Fruit fly (Drosophila melanogaster): ENCODE results near the gene Lint-1.
A peak's percentile ranks its signal among the peaks of the same experiment; 100 is the strongest.

The Lint-1 gene

DNA sequence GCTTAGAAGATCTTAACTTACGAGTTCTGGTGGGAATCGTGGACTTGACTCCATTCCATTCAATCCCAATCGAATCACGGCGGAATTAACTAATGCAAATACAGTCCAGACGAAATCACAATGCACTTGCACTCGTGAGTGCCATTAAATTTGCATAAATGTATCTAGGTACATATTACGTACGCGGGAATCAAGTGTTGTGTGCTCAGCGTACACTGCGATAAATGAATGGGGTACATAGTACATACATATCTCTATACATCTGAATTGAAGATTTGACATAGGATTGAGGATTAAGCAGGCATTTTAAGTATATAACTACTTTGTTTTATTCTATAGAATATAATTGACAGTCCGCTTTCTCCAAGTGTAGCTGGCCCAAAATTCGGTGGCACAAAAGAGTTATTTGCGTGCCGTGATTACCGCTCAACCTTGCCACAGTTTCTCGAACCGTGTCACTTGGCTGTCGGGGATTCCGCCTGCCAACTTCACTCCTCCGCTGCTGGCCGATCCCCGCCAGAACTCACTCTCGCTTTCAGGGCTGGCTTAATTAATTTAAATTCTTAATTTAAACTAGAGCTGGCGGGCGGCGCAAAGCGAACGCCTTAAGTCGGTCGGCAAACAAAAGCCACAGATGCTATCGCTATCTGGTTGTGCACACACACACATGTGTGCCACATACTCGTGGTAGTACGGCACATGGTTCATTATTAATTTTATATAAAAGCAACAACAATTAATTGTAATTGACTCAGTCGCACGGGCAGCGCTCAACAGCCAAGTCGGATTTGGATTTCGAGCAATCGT lies 7.1 kb upstream of the Lint-1 start, which contains the start of the genes CG15199 and CG15202:
TSS of gene CG15199 (minus strand) at position 51 of the 807 bp plus-strand sequence.
TSS of gene CG15202 (plus strand) at position 757 of the 807 bp plus-strand sequence.
- no peak for TF ChIP-seq CG17801 (GFP tag; optimal IDR thresholded peaks at IDR 0.05; ENCODE audit: partially characterized antibody)

DNA sequence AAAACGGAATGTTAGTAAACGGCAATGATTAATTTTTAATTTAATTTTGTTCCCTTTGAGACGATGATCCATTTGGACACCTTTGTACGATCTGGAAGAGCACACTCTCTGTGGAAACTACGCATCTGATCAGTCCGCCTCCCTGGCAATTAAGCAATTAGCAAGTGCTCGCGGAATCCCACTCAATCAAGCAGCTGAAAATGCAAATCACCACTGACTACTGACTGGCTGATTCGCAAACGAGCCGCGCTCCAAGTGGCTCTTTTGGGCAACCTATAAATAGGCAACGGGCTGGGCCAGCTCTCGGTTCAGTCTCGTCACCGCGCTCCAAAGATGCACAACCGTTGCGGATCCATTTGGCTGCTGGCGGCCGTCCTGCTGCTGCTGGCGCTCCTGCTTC lies 5.3 kb upstream of the Lint-1 start, which contains the start of gene CG15201:
TSS of gene CG15201 (plus strand) at position 301 of the 400 bp plus-strand sequence.
- no peak for TF ChIP-seq CG17801 (GFP tag; optimal IDR thresholded peaks at IDR 0.05; ENCODE audit: partially characterized antibody)

DNA sequence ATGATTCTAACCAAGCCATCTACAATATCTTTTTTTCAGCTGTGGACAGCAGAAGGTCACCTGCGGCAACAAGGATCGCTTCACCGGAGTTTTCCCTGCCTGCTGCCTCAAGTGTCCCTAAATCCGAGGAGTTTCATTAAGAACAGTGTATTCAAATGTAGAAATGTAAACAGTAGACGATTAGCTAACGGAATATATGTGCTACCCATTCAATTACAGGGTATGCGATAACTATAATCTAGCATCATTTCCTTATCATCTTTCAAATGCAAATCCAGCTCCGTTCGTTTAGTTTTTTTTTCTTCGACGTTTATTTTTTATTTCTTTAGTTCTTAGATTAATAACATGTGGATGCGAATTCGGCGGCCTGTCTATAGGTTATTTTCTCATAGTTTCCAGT lies 4.5 kb upstream of the Lint-1 start:
- TF ChIP-seq CG17801 (GFP tag; optimal IDR thresholded peaks at IDR 0.05; ENCODE audit: partially characterized antibody): no peak

DNA sequence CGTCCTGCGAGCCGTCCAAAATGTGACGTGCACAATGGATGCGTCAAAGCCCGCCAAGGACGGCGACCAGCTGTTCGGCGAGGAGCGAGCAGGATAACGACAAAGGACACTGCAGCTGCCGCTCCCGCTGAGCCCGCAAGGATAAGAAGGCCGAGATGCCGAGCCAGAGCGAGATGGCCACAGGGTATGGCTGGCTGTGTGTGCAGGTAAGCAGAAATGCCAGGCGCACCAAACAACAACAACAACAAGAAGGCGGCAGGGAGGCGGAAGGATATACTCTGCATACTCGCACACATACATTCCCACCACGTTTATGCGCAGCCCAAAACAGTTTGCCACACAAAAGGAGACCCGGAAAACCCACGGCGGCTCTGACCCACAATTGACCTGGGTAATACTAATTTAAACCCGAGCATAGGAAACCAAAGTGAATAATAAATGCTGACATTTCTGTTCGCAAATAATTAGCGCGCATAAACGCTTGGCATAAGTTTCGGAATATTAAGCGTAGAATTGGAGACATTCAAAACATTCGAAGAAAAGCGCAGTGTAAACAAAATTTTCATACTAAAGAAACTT lies 2.4 kb upstream of the Lint-1 start:
- TF ChIP-seq CG17801 (GFP tag; optimal IDR thresholded peaks at IDR 0.05; ENCODE audit: partially characterized antibody): peak; percentile 34

DNA sequence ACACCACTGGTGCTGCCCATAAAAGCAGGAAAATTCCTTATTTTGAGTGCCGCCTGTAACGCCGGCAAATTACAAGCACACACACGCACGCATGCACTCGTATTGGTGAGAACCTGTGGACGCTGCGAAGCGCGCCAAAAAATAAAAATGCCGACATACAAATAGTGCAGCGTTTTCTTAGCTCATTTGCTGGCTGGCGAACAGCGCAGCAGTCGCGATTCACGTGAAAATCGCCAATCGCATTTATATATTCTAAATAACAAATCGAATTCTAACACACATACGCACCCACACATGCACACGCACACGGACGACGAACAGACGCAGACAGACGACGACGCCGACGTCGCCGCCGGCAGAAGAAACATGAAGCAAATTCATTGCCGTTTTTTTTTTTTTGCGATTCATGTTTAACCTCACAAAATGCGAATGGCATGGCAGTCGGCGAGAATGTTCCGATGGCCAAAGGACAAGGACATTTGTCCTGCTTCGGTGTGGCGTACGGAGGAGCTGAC lies 1.5 kb upstream of the Lint-1 start:
- TF ChIP-seq CG17801 (GFP tag; optimal IDR thresholded peaks at IDR 0.05; ENCODE audit: partially characterized antibody): no peak

DNA sequence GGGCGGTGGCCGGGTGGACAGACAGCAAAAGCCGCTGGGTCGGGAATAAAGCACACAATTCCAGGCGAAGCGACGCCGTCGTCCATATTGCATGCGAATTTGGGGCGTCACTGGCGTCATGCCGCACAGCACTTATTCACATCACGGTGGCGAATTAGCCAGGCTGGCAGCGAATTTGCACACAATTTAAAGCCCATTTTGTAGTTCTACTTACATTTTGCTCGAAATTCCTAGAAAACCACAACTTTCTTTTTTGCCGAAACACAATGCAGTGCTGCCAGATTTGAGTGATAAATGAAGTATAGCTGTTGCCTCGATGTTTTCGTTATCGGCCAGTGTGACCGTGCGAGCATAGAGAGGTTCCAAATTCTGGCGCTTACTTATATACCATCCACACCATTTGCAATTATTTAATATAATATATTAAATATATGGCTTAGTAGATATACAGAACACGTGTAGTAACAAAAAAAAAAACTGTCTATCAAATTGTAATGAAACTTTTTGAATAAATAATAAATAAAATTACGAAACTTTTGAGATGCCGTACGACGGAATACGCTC lies 769 bp upstream of the Lint-1 start, which contains the start of gene Ran:
TSS of gene Ran (minus strand) at position 445 of the 564 bp plus-strand sequence.
- TF ChIP-seq CG17801 (GFP tag; optimal IDR thresholded peaks at IDR 0.05; ENCODE audit: partially characterized antibody): no peak

DNA sequence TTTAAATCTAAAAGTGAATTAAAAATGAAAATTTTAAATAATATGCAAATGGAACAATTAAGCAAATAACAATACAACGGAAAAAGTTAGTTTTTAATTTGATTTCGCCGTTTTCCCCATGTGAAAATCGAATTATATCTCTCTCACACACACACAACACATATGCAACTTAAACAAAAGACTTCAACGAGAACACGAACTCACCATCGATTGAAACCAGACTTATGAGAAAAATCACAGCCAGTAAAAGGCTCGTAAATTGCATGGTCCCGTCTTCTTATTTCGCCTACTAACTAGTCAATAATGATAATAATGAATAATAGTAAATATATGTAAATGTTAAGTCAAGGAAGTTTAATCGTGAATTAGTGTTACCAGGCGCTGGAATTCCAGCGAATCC lies 4.3 kb downstream of the Lint-1 start:
- TF ChIP-seq CG17801 (GFP tag; optimal IDR thresholded peaks at IDR 0.05; ENCODE audit: partially characterized antibody): no peak

DNA sequence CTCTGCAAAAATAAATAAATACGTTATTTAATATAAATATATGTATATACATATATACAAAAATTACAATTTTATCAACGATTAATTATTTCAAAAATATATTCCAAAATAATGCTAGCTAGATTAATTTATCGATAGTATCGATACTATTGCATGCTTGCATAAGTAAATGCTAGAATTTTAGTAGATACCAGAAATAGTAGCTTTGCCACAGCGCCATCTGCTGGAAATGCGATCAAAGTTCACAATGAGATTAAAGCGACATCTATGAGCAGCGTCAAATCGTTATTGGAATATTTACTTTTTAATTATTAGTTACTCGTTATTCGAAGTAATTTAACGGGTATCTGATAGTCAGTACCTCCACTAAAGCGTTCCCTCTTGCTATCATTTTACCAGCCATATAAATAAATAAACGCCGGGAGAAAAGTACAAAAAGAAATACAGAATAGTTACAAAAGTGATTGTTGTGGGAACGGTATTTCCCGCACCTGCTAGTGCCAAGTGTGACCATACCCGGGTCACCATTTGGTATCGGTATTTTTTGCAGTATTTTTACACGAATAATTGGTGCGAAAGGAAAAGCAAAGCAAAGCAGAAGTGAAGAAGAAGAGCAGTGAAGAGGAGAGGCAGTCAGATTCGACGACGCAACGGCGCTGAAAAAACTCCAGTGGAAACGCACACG lies 4.8 kb downstream of the Lint-1 start, which contains the start of the genes rtv and Dlic:
TSS of gene rtv (minus strand) at position 165 of the 685 bp plus-strand sequence.
TSS of gene Dlic (plus strand) at position 596 of the 685 bp plus-strand sequence.
- no peak for TF ChIP-seq CG17801 (GFP tag; optimal IDR thresholded peaks at IDR 0.05; ENCODE audit: partially characterized antibody)

DNA sequence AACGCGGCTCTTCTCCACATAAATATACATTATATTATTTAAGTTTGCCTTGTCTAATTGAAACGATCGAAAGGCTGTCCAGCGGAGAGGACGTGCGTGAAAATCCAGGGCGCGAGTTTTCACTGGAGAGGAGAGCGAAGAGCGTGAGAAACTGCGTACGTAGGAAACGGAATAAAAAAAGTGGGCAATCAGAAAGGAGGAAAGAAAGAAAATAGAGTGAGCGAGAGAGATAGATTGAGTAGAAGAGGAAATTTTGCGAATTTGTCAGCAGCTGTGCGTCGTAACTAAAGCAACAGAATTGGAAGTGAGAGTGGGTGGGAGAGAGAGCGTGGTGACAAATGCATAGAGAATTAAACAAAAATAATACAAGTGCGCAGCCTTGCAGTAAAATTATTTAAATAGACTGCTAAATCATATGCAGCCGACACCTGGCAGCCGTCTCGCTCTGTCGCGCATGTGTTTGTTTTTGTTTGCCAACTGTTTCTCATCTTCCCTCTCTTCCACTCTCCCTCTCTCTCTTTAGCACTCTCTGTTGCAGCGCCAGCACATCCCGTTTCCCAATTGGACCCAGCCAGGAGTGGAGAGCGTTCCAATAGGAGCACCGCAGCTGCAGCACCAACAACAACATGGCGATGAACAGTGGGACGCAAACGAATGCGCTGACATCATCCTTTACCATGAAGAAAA lies 5.5 kb downstream of the Lint-1 start:
- no peak for TF ChIP-seq CG17801 (GFP tag; optimal IDR thresholded peaks at IDR 0.05; ENCODE audit: partially characterized antibody)

DNA sequence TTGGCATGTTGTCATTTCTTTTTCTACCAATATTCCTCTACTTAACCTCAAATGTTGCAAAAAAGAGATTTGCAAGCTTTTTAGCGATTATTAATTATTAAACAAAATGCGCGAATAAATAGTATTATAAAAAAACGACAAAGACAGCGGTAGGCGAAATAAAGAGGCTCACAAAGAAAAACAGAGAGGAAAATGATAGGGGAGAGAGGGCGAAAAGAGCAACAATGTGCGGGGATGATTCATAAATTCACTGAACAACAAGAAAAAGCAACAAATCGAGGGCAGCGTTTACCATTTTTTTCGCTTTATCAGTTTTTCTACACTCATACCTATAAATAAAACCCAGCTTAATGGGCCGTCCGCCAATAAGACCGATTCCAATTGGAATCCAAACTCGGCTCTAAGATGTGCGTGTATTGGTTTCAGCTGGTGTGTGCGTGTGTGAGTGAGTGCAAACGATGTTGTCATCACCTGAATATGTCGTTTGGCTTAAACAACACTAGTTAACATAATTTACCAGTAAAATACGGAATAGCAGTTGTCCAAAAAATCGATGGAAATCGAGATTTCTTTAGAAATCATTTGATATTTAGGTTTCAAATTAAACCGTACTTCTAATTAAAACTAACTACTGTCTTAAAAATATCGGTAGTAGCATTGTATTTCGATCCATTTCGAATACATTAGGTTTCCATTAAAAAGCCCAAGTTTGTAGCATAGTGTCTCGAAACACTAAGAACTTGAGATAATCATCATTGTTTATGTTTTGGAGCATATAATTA lies 6.9 kb downstream of the Lint-1 start:
- TF ChIP-seq CG17801 (GFP tag; optimal IDR thresholded peaks at IDR 0.05; ENCODE audit: partially characterized antibody): peak; percentile 78

DNA sequence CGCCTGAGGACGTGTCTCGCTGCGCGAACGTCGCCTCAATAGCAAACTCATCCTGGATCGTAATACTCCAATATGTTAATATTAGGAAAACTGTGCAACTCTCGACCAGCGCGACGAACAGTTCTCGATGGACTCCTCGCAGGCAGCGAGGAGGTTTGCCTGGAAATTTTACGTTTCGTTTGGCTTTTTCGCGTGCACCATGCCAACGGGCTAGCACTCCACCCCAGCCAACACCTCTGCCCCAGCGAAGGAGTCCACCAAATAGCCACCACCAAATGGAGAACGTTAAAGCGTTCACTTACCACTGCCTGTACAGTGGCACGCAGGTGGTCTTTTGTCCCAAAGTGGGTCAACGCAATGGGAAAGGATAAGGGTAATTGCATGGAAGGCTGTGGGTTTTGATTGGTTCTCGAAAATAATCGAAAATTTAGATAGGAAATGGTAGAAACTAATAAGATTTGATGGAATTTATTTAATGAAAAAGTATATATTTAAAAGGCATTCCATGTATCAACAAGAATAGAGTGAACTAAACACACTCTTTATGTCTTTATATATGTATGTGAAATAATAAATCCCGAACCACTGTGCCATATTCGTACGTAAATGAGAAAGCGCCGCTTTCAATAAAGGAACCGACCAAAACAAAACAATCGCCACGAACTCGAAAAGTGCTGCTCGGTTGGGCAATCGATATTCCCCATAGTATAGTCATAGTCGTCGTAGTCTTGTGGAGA lies 10.8 kb downstream of the Lint-1 start, which contains the start of gene CG32668:
TSS of gene CG32668 (minus strand) at position 51 of the 737 bp plus-strand sequence.
- no peak for TF ChIP-seq CG17801 (GFP tag; optimal IDR thresholded peaks at IDR 0.05; ENCODE audit: partially characterized antibody)

DNA sequence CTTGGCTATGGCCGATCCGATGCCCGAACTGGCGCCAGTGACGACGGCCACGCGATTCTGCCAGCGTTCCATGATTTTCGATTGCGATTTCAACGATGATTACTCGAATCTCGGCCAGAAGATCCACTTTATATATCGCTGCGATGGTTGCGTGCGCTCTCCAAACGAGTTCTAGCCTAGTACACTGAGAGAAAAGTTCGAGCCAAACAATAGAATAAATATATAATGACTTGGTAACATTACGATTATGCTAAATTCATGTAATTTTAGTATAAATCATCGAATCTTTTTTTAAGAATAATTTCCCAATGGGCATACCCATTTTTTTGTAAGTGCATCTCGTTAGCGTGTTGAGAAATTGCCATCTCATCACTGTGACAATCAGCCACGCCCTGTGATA lies 19.8 kb downstream of the Lint-1 start, which contains the start of gene Antdh:
TSS of gene Antdh (minus strand) at position 101 of the 400 bp plus-strand sequence.
- no peak for TF ChIP-seq CG17801 (GFP tag; optimal IDR thresholded peaks at IDR 0.05; ENCODE audit: partially characterized antibody)

DNA sequence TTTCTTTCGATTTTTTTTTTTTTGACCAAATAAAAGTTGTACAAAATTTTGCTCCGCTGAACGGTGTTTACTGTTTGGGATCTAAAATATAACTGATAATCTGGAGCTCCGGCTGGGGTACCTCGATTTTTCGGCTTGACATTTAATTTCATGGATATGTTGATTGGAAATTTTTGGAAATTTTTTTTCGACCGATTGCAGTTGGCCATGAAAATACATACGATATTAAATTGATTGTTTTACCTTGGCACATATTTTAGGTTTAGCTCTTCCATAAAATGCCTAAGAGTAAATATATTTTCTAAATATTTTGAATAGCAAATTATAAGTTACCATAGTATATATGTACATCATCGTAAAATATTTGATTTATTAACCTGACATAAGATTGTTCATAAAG lies 21.5 kb downstream of the Lint-1 start, which contains the start of gene CG1394:
TSS of gene CG1394 (minus strand) at position 101 of the 400 bp plus-strand sequence.
- TF ChIP-seq CG17801 (GFP tag; optimal IDR thresholded peaks at IDR 0.05; ENCODE audit: partially characterized antibody): no peak
